Worm (Caenorhabditis elegans): ENCODE data around the gene T09F5.2.

DNA sequence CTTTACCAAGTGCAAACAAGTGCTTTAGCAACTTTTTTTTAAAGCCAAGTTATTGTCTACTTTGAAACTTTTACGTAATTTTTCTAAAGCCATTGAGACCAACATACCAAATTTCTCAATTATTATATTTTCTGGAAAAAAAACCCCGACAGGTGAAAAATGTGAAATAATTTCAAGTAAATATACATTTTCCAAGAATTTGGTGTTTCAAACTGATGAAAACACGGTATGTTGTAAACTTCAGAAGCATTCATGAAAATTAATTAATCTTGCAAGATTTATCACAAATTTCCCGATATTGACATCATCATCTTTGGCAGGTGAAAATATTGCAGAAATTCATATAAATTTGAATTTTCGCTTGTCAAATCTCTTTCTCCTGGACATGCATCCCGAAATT, 11.9 kb downstream of the T09F5.2 start, which contains the start of gene srz-11:
- no peak for TF ChIP-seq ceh-36 (tag; optimal IDR thresholded peaks at IDR 0.05)
- no peak for TF ChIP-seq tra-4 (tag; optimal IDR thresholded peaks at IDR 0.05)
- no peak for TF ChIP-seq F13C5.2 (tag; optimal IDR thresholded peaks at IDR 0.05)
- TF ChIP-seq ama-1 (optimal IDR thresholded peaks at IDR 0.05), result no peak
- TF ChIP-seq hnd-1 (tag; optimal IDR thresholded peaks at IDR 0.05), result no peak
- TF ChIP-seq pes-1 (GFP tag; IDR thresholded peaks at IDR 0.05), result no peak
